Worm (Caenorhabditis elegans) whole organism, L2 larva: Measurements from ENCODE around the gene Y49F6A.5.

ENCODE experiments used
- F13H6.1 ChIP-seq: sonication (generic microtip); optimal IDR thresholded peaks from 2 replicates; lab custom pipeline; 2016; ENCODE audit warnings: missing genetic modification characterization, missing compliant biosample characterization
- ZK546.5 ChIP-seq: sonication (generic microtip); optimal IDR thresholded peaks from 2 replicates; lab custom pipeline; 2017; ENCODE audit warnings: missing biosample characterization, missing genetic modification characterization
- alr-1 ChIP-seq: fragments of 150-350 bp; optimal IDR thresholded peaks from 2 replicates; lab custom pipeline; 2014; ENCODE audit warnings: missing biosample characterization, missing genetic modification characterization
- elt-1 ChIP-seq: fragments of 150-350 bp; optimal IDR thresholded peaks from 2 replicates; lab custom pipeline; 2014; ENCODE audit warnings: missing biosample characterization, missing genetic modification characterization
- lin-11 ChIP-seq: fragments of 150-350 bp; sonication (generic microtip); optimal IDR thresholded peaks from 2 replicates; lab custom pipeline; 2014; ENCODE audit warnings: missing biosample characterization, missing genetic modification characterization, inconsistent platforms, mixed read lengths
- mdl-1 ChIP-seq, 2 experiments: fragments of 150-350 bp in 1 of 2; sonication (generic microtip) in 1 of 2; optimal IDR thresholded peaks; 2 replicates each; lab custom pipeline; 2017; ENCODE audit warnings: missing biosample characterization in 2 of 2, missing genetic modification characterization in 2 of 2
- nhr-10 ChIP-seq: sonication (generic microtip); optimal IDR thresholded peaks from 2 replicates; lab custom pipeline; 2017; ENCODE audit warnings: missing biosample characterization, missing genetic modification characterization
- nhr-6 ChIP-seq: fragments of 150-350 bp; optimal IDR thresholded peaks from 2 replicates; lab custom pipeline; 2014; ENCODE audit warnings: missing biosample characterization, missing genetic modification characterization
- nhr-77 ChIP-seq: fragments of 150-350 bp; optimal IDR thresholded peaks from 2 replicates; lab custom pipeline; 2014; ENCODE audit warnings: missing biosample characterization, missing genetic modification characterization
- peb-1 ChIP-seq: fragments of 150-350 bp; optimal IDR thresholded peaks from 2 replicates; lab custom pipeline; 2014; ENCODE audit warnings: missing biosample characterization, missing genetic modification characterization
- skn-1 ChIP-seq: sonication (generic microtip); optimal IDR thresholded peaks from 2 replicates; lab custom pipeline; 2017; ENCODE audit warnings: missing biosample characterization, missing genetic modification characterization
- unc-62 ChIP-seq: fragments of 150-350 bp; optimal IDR thresholded peaks from 2 replicates; lab custom pipeline; 2014; ENCODE audit warnings: missing biosample characterization, missing genetic modification reagents, missing genetic modification characterization

ce11 chrII:3598721-3599120, 10.9 kb downstream of the Y49F6A.5 start, which contains the start of gene Y49F6A.11:
- TF ChIP-seq F13H6.1 (tag; lab: Kevin White, UChicago) (no peak), lin-11 (no peak), elt-1 (no peak), ZK546.5 (tag; lab: Kevin White, UChicago) (no peak), unc-62 (GFP tag; lab: Kevin White, UChicago) (no peak), skn-1 (no peak), alr-1 (tag; lab: Kevin White, UChicago) (no peak), nhr-6 (tag; lab: Kevin White, UChicago) (no peak), nhr-77 (tag; lab: Kevin White, UChicago) (no peak), nhr-10 (no peak), peb-1 (tag; lab: Kevin White, UChicago) (no peak), mdl-1 (tag; optimal IDR thresholded peaks at IDR 0.05; lab: Kevin White, UChicago) (no peak)
